Worm (Caenorhabditis elegans) whole organism, L1 larva: ENCODE results near the gene D1054.5.
A peak's percentile ranks its signal among the peaks of the same experiment; 100 is the strongest.

Source experiments
- F16B12.6 ChIP-seq: fragments of 150-350 bp; optimal IDR thresholded peaks from 2 replicates; lab custom pipeline; 2014; ENCODE audit warnings: missing biosample characterization, missing genetic modification characterization
- Y116A8C.19 ChIP-seq: sonication (generic microtip); optimal IDR thresholded peaks from 2 replicates; lab custom pipeline; 2016; ENCODE audit warnings: missing compliant biosample characterization, missing genetic modification characterization, borderline replicate concordance
- aha-1 ChIP-seq: fragments of 150-350 bp; optimal IDR thresholded peaks from 2 replicates; lab custom pipeline; 2014; ENCODE audit warnings: missing biosample characterization, missing genetic modification characterization
- alr-1 ChIP-seq: fragments of 200-800 bp; sonication (Bioruptor generic); optimal IDR thresholded peaks from 2 replicates; lab custom pipeline; 2018; ENCODE audit warnings: borderline replicate concordance, mild to moderate bottlenecking, missing genetic modification characterization, missing compliant biosample characterization
- aly-2 ChIP-seq: fragments of 150-350 bp; optimal IDR thresholded peaks from 2 replicates; lab custom pipeline; 2014; ENCODE audit warnings: missing biosample characterization, missing genetic modification characterization
- blmp-1 ChIP-seq: fragments of 150-350 bp; optimal IDR thresholded peaks from 2 replicates; lab custom pipeline; 2014; ENCODE audit warnings: missing biosample characterization, missing genetic modification characterization
- ceh-8 ChIP-seq: fragments of 200-800 bp; sonication (Bioruptor generic); optimal IDR thresholded peaks from 2 replicates; lab custom pipeline; 2018; ENCODE audit warnings: mild to moderate bottlenecking, missing genetic modification characterization, moderate library complexity, missing compliant biosample characterization
- ceh-82 ChIP-seq, 3 experiments: fragments of 150-350 bp in 1 of 3; sonication (generic microtip) in 2 of 3; optimal IDR thresholded peaks; 2 replicates each; lab custom pipeline; 2014 to 2017; ENCODE audit warnings: missing biosample characterization in 3 of 3, missing genetic modification characterization in 3 of 3
- ces-1 ChIP-seq: fragments of 150-350 bp; optimal IDR thresholded peaks from 2 replicates; lab custom pipeline; 2014; ENCODE audit warnings: missing biosample characterization, missing genetic modification reagents, missing genetic modification characterization
- dpl-1 ChIP-seq, 3 experiments: fragments of 150-350 bp in 2 of 3; sonication (generic microtip) in 1 of 3; optimal IDR thresholded peaks; 2 replicates each; lab custom pipeline; 2014 to 2017; ENCODE audit warnings: missing biosample characterization in 3 of 3, missing genetic modification characterization in 3 of 3, missing genetic modification reagents in 3 of 3
- dsc-1 ChIP-seq: sonication (generic microtip); optimal IDR thresholded peaks from 2 replicates; lab custom pipeline; 2016; ENCODE audit warnings: mild to moderate bottlenecking, missing genetic modification characterization, missing compliant biosample characterization
- efl-1 ChIP-seq, 4 experiments: fragments of 150-350 bp; optimal IDR thresholded peaks in 3 of 4; peaks in 1 of 4; 1 replicate in 1 of 4; 2 replicates in 3 of 4; lab custom pipeline; 2014; ENCODE audit warnings: missing biosample characterization in 2 of 4, missing genetic modification characterization in 2 of 4, missing genetic modification reagents in 2 of 4
- efl-3 ChIP-seq: fragments of 200-800 bp; sonication (Bioruptor generic); optimal IDR thresholded peaks from 2 replicates; lab custom pipeline; 2018; ENCODE audit warnings: mild to moderate bottlenecking, missing genetic modification characterization, missing compliant biosample characterization
- egl-13 ChIP-seq: sonication (generic microtip); optimal IDR thresholded peaks from 2 replicates; lab custom pipeline; 2016; ENCODE audit warnings: missing genotype, missing genetic modification reagents, missing genetic modification characterization, missing compliant biosample characterization
- elt-2 ChIP-seq: sonication (generic microtip); optimal IDR thresholded peaks from 2 replicates; lab custom pipeline; 2016; ENCODE audit warnings: missing genetic modification characterization, mild to moderate bottlenecking, inconsistent platforms, missing compliant biosample characterization, missing genetic modification reagents
- ets-5 ChIP-seq: fragments of 200-800 bp; sonication (Bioruptor generic); IDR thresholded peaks from 2 replicates; pipeline ENCODE4 v1.3.6; 2022; ENCODE audit warnings: missing genetic modification characterization, missing compliant biosample characterization
- fkh-10 ChIP-seq: sonication (generic microtip); optimal IDR thresholded peaks from 2 replicates; lab custom pipeline; 2017; ENCODE audit warnings: missing biosample characterization, missing genetic modification reagents, missing genetic modification characterization
- fkh-4 ChIP-seq: sonication (generic microtip); optimal IDR thresholded peaks from 2 replicates; lab custom pipeline; 2016; ENCODE audit warnings: missing compliant biosample characterization, missing genetic modification characterization, borderline replicate concordance
- fkh-8 ChIP-seq: sonication (generic microtip); optimal IDR thresholded peaks from 2 replicates; lab custom pipeline; 2016; ENCODE audit warnings: mild to moderate bottlenecking, missing genetic modification characterization, missing compliant biosample characterization
- fos-1 ChIP-seq: fragments of 150-350 bp; optimal IDR thresholded peaks from 2 replicates; lab custom pipeline; 2014; ENCODE audit warnings: missing biosample characterization, missing genetic modification characterization
- hlh-17 ChIP-seq: fragments of 200-800 bp; sonication (Bioruptor generic); optimal IDR thresholded peaks from 2 replicates; lab custom pipeline; 2018; ENCODE audit warnings: missing genetic modification characterization, mild to moderate bottlenecking, missing compliant biosample characterization, moderate library complexity, borderline replicate concordance
- hpl-2 ChIP-seq: fragments of 150-350 bp; optimal IDR thresholded peaks from 2 replicates; lab custom pipeline; 2014; ENCODE audit warnings: missing biosample characterization, missing genetic modification reagents, missing genetic modification characterization
- irx-1 ChIP-seq: sonication (generic microtip); optimal IDR thresholded peaks from 2 replicates; lab custom pipeline; 2016; ENCODE audit warnings: missing genetic modification characterization, missing compliant biosample characterization
- lin-13 ChIP-seq: fragments of 150-350 bp; optimal IDR thresholded peaks from 2 replicates; lab custom pipeline; 2014; ENCODE audit warnings: missing biosample characterization, missing genetic modification reagents, missing genetic modification characterization
- lin-14 ChIP-seq: fragments of 200-800 bp; sonication (Bioruptor generic); optimal IDR thresholded peaks from 2 replicates; lab custom pipeline; 2018; ENCODE audit warnings: mild to moderate bottlenecking, missing genetic modification characterization, moderate library complexity, missing compliant biosample characterization
- lin-15B ChIP-seq: fragments of 150-350 bp; sonication (generic microtip); optimal IDR thresholded peaks from 3 replicates; lab custom pipeline; 2014; ENCODE audit warnings: missing biosample characterization, missing genetic modification characterization
- lir-3 ChIP-seq: sonication (generic microtip); optimal IDR thresholded peaks from 2 replicates; lab custom pipeline; 2016; ENCODE audit warnings: mild to moderate bottlenecking, missing genetic modification characterization, moderate library complexity, missing compliant biosample characterization; ENCODE audit not compliant: poor library complexity
- mab-9 ChIP-seq: fragments of 200-800 bp; sonication (Bioruptor generic); IDR thresholded peaks from 2 replicates; pipeline ENCODE4 v1.3.6; 2022; ENCODE audit warnings: missing genetic modification reagents, missing genetic modification characterization, missing compliant biosample characterization
- mef-2 ChIP-seq: fragments of 150-350 bp; optimal IDR thresholded peaks from 2 replicates; lab custom pipeline; 2014; ENCODE audit warnings: missing biosample characterization, missing genetic modification characterization
- mep-1 ChIP-seq: fragments of 150-350 bp; optimal IDR thresholded peaks from 2 replicates; lab custom pipeline; 2014; ENCODE audit warnings: missing biosample characterization, missing genetic modification characterization
- nhr-11 ChIP-seq: fragments of 150-350 bp; optimal IDR thresholded peaks from 2 replicates; lab custom pipeline; 2014; ENCODE audit warnings: missing biosample characterization, missing genetic modification characterization
- nhr-12 ChIP-seq: sonication (generic microtip); optimal IDR thresholded peaks from 2 replicates; lab custom pipeline; 2017; ENCODE audit warnings: missing biosample characterization, missing genetic modification characterization
- nhr-237 ChIP-seq: fragments of 150-350 bp; optimal IDR thresholded peaks from 2 replicates; lab custom pipeline; 2014; ENCODE audit warnings: missing biosample characterization, missing genetic modification characterization
- nhr-28 ChIP-seq: fragments of 150-350 bp; optimal IDR thresholded peaks from 2 replicates; lab custom pipeline; 2014; ENCODE audit warnings: missing biosample characterization, missing genetic modification characterization
- nhr-76 ChIP-seq: sonication (generic microtip); optimal IDR thresholded peaks from 2 replicates; lab custom pipeline; 2017; ENCODE audit warnings: missing biosample characterization, missing genetic modification characterization
- nhr-84 ChIP-seq: sonication (generic microtip); optimal IDR thresholded peaks from 2 replicates; lab custom pipeline; 2017; ENCODE audit warnings: missing biosample characterization, missing genetic modification characterization
- nhr-85 ChIP-seq: sonication (generic microtip); peaks from one replicate; lab custom pipeline; 2016; ENCODE audit warnings: missing genetic modification characterization, inconsistent platforms, missing compliant biosample characterization
- nhr-90 ChIP-seq: sonication (generic microtip); optimal IDR thresholded peaks from 2 replicates; lab custom pipeline; 2016; ENCODE audit warnings: mild to moderate bottlenecking, missing genetic modification characterization, missing compliant biosample characterization; ENCODE audit not compliant: poor library complexity
- pax-3 ChIP-seq: fragments of 200-800 bp; sonication (Bioruptor generic); optimal IDR thresholded peaks from 2 replicates; lab custom pipeline; 2018; ENCODE audit warnings: mild to moderate bottlenecking, missing genetic modification characterization, moderate library complexity, missing compliant biosample characterization
- pqm-1 ChIP-seq: sonication (generic microtip); optimal IDR thresholded peaks from 3 replicates; lab custom pipeline; 2017; ENCODE audit warnings: missing biosample characterization, missing genetic modification characterization
- rnt-1 ChIP-seq: sonication (generic microtip); optimal IDR thresholded peaks from 2 replicates; lab custom pipeline; 2016; ENCODE audit warnings: mild to moderate bottlenecking, missing genetic modification characterization, moderate library complexity, missing compliant biosample characterization
- skn-1 ChIP-seq: fragments of 150-350 bp; optimal IDR thresholded peaks from 2 replicates; lab custom pipeline; 2014; ENCODE audit warnings: missing biosample characterization, missing genetic modification characterization
- snpc-4 ChIP-seq: fragments of 150-350 bp; optimal IDR thresholded peaks from 2 replicates; lab custom pipeline; 2014; ENCODE audit warnings: missing biosample characterization, missing genetic modification characterization
- sptf-1 ChIP-seq: fragments of 150-350 bp; optimal IDR thresholded peaks from 2 replicates; lab custom pipeline; 2014; ENCODE audit warnings: missing biosample characterization, missing genetic modification characterization
- sup-37 ChIP-seq: fragments of 200-800 bp; sonication (Bioruptor generic); optimal IDR thresholded peaks from 2 replicates; lab custom pipeline; 2018; ENCODE audit warnings: mild to moderate bottlenecking, missing genetic modification characterization, missing compliant biosample characterization
- swsn-7 ChIP-seq: sonication (generic microtip); optimal IDR thresholded peaks from 2 replicates; lab custom pipeline; 2016; ENCODE audit warnings: missing genetic modification characterization, missing compliant biosample characterization
- unc-62 ChIP-seq: fragments of 150-350 bp; optimal IDR thresholded peaks from 2 replicates; lab custom pipeline; 2014; ENCODE audit warnings: missing biosample characterization, missing genetic modification reagents, missing genetic modification characterization
- unc-98 ChIP-seq: fragments of 200-800 bp; sonication (Bioruptor generic); IDR thresholded peaks from 2 replicates; pipeline ENCODE4 v1.3.6; 2022; ENCODE audit warnings: missing genetic modification characterization, missing compliant biosample characterization
- vab-15 ChIP-seq: sonication (generic microtip); optimal IDR thresholded peaks from 2 replicates; lab custom pipeline; 2017; ENCODE audit warnings: missing genotype, mild to moderate bottlenecking, missing genetic modification characterization, missing compliant biosample characterization
- zip-4 ChIP-seq: fragments of 200-800 bp; sonication (Bioruptor generic); optimal IDR thresholded peaks from 2 replicates; lab custom pipeline; 2018; ENCODE audit warnings: mild to moderate bottlenecking, missing genetic modification characterization, moderate library complexity, missing compliant biosample characterization
- ztf-11 ChIP-seq, 2 experiments: sonication (generic microtip); optimal IDR thresholded peaks; 2 replicates each; lab custom pipeline; 2016 to 2017; ENCODE audit warnings: missing genetic modification characterization in 2 of 2, missing biosample characterization in 1 of 2, missing compliant biosample characterization in 1 of 2
- ztf-4 ChIP-seq: fragments of 150-350 bp; optimal IDR thresholded peaks from 2 replicates; lab custom pipeline; 2014; ENCODE audit warnings: missing biosample characterization, missing genetic modification characterization

The D1054.5 gene

DNA sequence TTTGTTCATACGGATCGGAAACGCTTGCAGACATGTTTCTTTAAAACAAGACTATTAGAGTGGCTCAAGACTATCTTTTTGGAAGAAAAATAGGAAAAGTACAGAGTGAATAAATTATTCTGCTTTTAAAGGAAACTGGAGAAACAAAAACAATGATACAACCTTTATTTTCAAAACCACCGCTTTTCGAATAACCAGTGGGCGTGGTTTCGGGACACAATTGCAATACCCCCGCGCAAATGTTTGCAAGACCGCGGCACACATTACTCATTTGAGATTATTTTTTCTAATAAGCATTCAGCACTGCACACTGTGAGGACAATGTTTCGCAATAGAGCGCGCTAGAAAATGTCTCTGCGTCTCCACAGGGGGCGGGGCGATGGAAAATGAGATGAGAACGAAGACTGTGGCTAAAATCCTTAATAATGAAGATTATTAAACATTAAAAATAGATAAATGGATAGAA is 31.5 kb upstream of the D1054.5 start, which contains the start of gene plrg-1 (continued):
- TF ChIP-seq egl-13 (tag; lab: Kevin White, UChicago), result peak; percentile 77
- peak; percentile 79 for TF ChIP-seq elt-2 (tag; lab: Kevin White, UChicago)
- no peak for TF ChIP-seq alr-1
- TF ChIP-seq zip-4 (GFP tag; lab: Kevin White, UChicago), result peak; percentile 93
- peak; percentile 74 for TF ChIP-seq nhr-11 (tag; lab: Kevin White, UChicago)
- peak; percentile 96 for TF ChIP-seq rnt-1 (tag; lab: Kevin White, UChicago)
- TF ChIP-seq F16B12.6, result peak; percentile 50
- peak; percentile 91 for TF ChIP-seq swsn-7
- peak; percentile 83 for TF ChIP-seq ceh-8 (GFP tag; lab: Kevin White, UChicago)
- no peak for TF ChIP-seq Y116A8C.19 (tag; lab: Kevin White, UChicago)
- TF ChIP-seq aha-1 (tag; lab: Kevin White, UChicago), result peak; percentile 25
- TF ChIP-seq ztf-11 (tag; optimal IDR thresholded peaks at IDR 0.05; lab: Kevin White, UChicago), result peak in 1 of 2 experiments; percentile 77
- peak; percentile 81 for TF ChIP-seq lin-13 (GFP tag; lab: Kevin White, UChicago)
- TF ChIP-seq lir-3 (tag; lab: Kevin White, UChicago), result peak; percentile 83
- TF ChIP-seq hlh-17 (GFP tag; lab: Kevin White, UChicago), result no peak
- TF ChIP-seq fos-1, result peak; percentile 71
- peak; percentile 75 for TF ChIP-seq vab-15 (tag; lab: Kevin White, UChicago)
- TF ChIP-seq dpl-1 (GFP tag; optimal IDR thresholded peaks at IDR 0.05; lab: Kevin White, UChicago), result peak; percentile 73 to 82 (median 81)
- TF ChIP-seq nhr-12 (tag; lab: Kevin White, UChicago), result no peak
- peak; percentile 93 for TF ChIP-seq lin-14 (GFP tag; lab: Kevin White, UChicago)
- no peak for TF ChIP-seq nhr-84 (tag; lab: Kevin White, UChicago)
- TF ChIP-seq efl-3 (GFP tag; lab: Kevin White, UChicago), result no peak
- TF ChIP-seq aly-2 (tag; lab: Kevin White, UChicago), result peak; percentile 51
- TF ChIP-seq ztf-4 (tag; lab: Kevin White, UChicago), result peak; percentile 80
- TF ChIP-seq ets-5 (GFP tag; lab: Robert Waterston, UW), result no peak
- TF ChIP-seq fkh-4 (tag; lab: Kevin White, UChicago), result peak; percentile 45
- peak; percentile 90 for TF ChIP-seq snpc-4 (tag; lab: Kevin White, UChicago)
- TF ChIP-seq ceh-82 (tag; optimal IDR thresholded peaks at IDR 0.05; lab: Kevin White, UChicago), result peak; percentile 69 to 89 (median 84)
- TF ChIP-seq dsc-1 (tag; lab: Kevin White, UChicago), result peak; percentile 91
- peak; percentile 57 for TF ChIP-seq nhr-237 (tag; lab: Kevin White, UChicago)
- TF ChIP-seq fkh-10 (GFP tag; lab: Kevin White, UChicago), result peak; percentile 41
- peak; percentile 92 for TF ChIP-seq nhr-85
- TF ChIP-seq mab-9 (GFP tag; lab: Robert Waterston, UW), result peak; percentile 77
- peak; percentile 91 for TF ChIP-seq mep-1 (tag; lab: Kevin White, UChicago)
- TF ChIP-seq pqm-1 (tag; lab: Kevin White, UChicago), result no peak
- peak; percentile 74 for TF ChIP-seq pax-3 (tag; lab: Kevin White, UChicago)
- TF ChIP-seq irx-1 (tag; lab: Kevin White, UChicago), result peak; percentile 75
- TF ChIP-seq fkh-8 (tag; lab: Kevin White, UChicago), result peak; percentile 72
- TF ChIP-seq lin-15B (tag; lab: Kevin White, UChicago), result peak; percentile 87
- peak; percentile 89 for TF ChIP-seq nhr-90 (tag; lab: Kevin White, UChicago)
- TF ChIP-seq sptf-1 (tag; lab: Kevin White, UChicago), result no peak
- TF ChIP-seq unc-98 (GFP tag; lab: Robert Waterston, UW), result peak; percentile 52; the same call in 1 of the 2 replicates
- TF ChIP-seq blmp-1 (tag; lab: Kevin White, UChicago), result peak; percentile 74
- TF ChIP-seq unc-62, result no peak
- peak; percentile 90 for TF ChIP-seq skn-1 (tag; lab: Kevin White, UChicago)
- TF ChIP-seq sup-37 (GFP tag; lab: Kevin White, UChicago), result peak; percentile 69
- no peak for TF ChIP-seq nhr-28 (tag; lab: Kevin White, UChicago)
- TF ChIP-seq hpl-2, result peak; percentile 43
- peak; percentile 14 for TF ChIP-seq ces-1 (GFP tag; lab: Kevin White, UChicago)
- no peak for TF ChIP-seq mef-2 (tag; lab: Kevin White, UChicago)
- TF ChIP-seq nhr-76 (tag; lab: Kevin White, UChicago), result no peak
- TF ChIP-seq efl-1 (optimal IDR thresholded peaks at IDR 0.05; lab: Kevin White, UChicago), result peak; percentile 80 to 86
- TF ChIP-seq efl-1 (GFP tag; optimal IDR thresholded peaks at IDR 0.05 in 1 of 2; lab: Kevin White, UChicago), result peak; percentile 79 to 98
